Fruit fly (Drosophila melanogaster): ENCODE results near the gene Lgr4.

The Lgr4 gene

DNA sequence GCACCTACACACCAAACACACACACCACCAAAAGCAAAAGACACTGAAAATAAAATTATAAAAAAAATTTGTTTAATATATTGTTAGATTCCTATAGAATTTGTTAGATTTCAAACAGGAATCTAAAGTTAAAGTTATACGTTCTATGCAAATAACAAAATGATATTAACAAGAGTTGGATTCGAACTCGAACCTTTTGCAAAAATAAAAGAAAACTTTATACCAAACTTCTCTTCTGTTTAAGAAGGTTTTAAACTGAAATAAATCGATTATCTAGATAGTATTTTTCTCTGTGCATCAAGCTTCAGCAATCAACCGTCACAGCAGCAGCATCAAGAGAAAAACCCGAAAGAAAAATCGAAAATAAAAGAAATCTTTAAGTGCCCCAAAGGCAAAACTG is 37.5 kb upstream of the Lgr4 start (continued):
- TF ChIP-seq CG10959 (GFP tag; IDR thresholded peaks at IDR 0.05), result no peak
- TF ChIP-seq CG6813 (GFP tag; optimal IDR thresholded peaks at IDR 0.05), result peak; percentile 12
- no peak for TF ChIP-seq CG3407 (GFP tag; optimal IDR thresholded peaks at IDR 0.05)
- no peak for TF ChIP-seq Side (GFP tag; optimal IDR thresholded peaks at IDR 0.05)
- no peak for TF ChIP-seq ERR (GFP tag; optimal IDR thresholded peaks at IDR 0.05)
- TF ChIP-seq CG30431 (GFP tag; optimal IDR thresholded peaks at IDR 0.05), result no peak
- TF ChIP-seq HmgZ (tag; optimal IDR thresholded peaks at IDR 0.05), result no peak
- TF ChIP-seq da (GFP tag; optimal IDR thresholded peaks at IDR 0.05), result no peak
- 0 out of 3 replicates have a peak, but pooled peaks have one; percentile 29 for TF ChIP-seq ci (GFP tag; IDR thresholded peaks at IDR 0.05)
- no peak for TF ChIP-seq CG4730 (GFP tag; IDR thresholded peaks at IDR 0.05)
- no peak for TF ChIP-seq lbe (GFP tag; optimal IDR thresholded peaks at IDR 0.05)
- no peak for TF ChIP-seq Hsf (GFP tag; optimal IDR thresholded peaks at IDR 0.05)
- TF ChIP-seq sd (tag; optimal IDR thresholded peaks at IDR 0.05), result no peak
- TF ChIP-seq Hmx (GFP tag; optimal IDR thresholded peaks at IDR 0.05), result no peak
- no peak for TF ChIP-seq chm (GFP tag; IDR thresholded peaks at IDR 0.05)
- no peak for TF ChIP-seq CG1792 (GFP tag; optimal IDR thresholded peaks at IDR 0.05)
- TF ChIP-seq cg (GFP tag; optimal IDR thresholded peaks at IDR 0.05), result no peak
- no peak for TF ChIP-seq CG8089 (GFP tag; optimal IDR thresholded peaks at IDR 0.05)
- TF ChIP-seq CG6689 (GFP tag; IDR thresholded peaks at IDR 0.05), result no peak
- no peak for TF ChIP-seq CG16815 (GFP tag; optimal IDR thresholded peaks at IDR 0.05)
- TF ChIP-seq ken (GFP tag; IDR thresholded peaks at IDR 0.05), result no peak
- no peak for TF ChIP-seq otp (GFP tag; IDR thresholded peaks at IDR 0.05)
- TF ChIP-seq wor (GFP tag; IDR thresholded peaks at IDR 0.05), result no peak
- no peak for TF ChIP-seq CG14441 (GFP tag; IDR thresholded peaks at IDR 0.05)
- no peak for TF ChIP-seq CG1832 (GFP tag; optimal IDR thresholded peaks at IDR 0.05)
- TF ChIP-seq scrt (GFP tag; optimal IDR thresholded peaks at IDR 0.05), result no peak
- no peak for TF ChIP-seq CG12219 (GFP tag; optimal IDR thresholded peaks at IDR 0.05)
- TF ChIP-seq Bteb2 (GFP tag; optimal IDR thresholded peaks at IDR 0.05), result no peak
- TF ChIP-seq CG18476 (GFP tag; optimal IDR thresholded peaks at IDR 0.05), result no peak
- no peak for TF ChIP-seq CG17385 (GFP tag; optimal IDR thresholded peaks at IDR 0.05)
- TF ChIP-seq Vsx1 (GFP tag; optimal IDR thresholded peaks at IDR 0.05), result no peak
- no peak for TF ChIP-seq CG11696 (GFP tag; IDR thresholded peaks at IDR 0.05)
- no peak for TF ChIP-seq pnt (GFP tag; optimal IDR thresholded peaks at IDR 0.05)
- TF ChIP-seq CG7963 (GFP tag; IDR thresholded peaks at IDR 0.05; ENCODE audit: partially characterized antibody), result no peak
- no peak for TF ChIP-seq Lim3 (GFP tag; IDR thresholded peaks at IDR 0.05)
- no peak for TF ChIP-seq CG6765 (GFP tag; optimal IDR thresholded peaks at IDR 0.05)
- TF ChIP-seq ato (GFP tag; IDR thresholded peaks at IDR 0.05; ENCODE audit: partially characterized antibody), result no peak
- no peak for TF ChIP-seq CG17802 (tag; optimal IDR thresholded peaks at IDR 0.05)
- no peak for TF ChIP-seq bbx (GFP tag; IDR thresholded peaks at IDR 0.05; ENCODE audit: partially characterized antibody)
- no peak for TF ChIP-seq CG3163 (GFP tag; optimal IDR thresholded peaks at IDR 0.05)
- no peak for TF ChIP-seq CG12155 (GFP tag; optimal IDR thresholded peaks at IDR 0.05)
- TF ChIP-seq Deaf1 (tag; optimal IDR thresholded peaks at IDR 0.05), result no peak
- TF ChIP-seq CG10979 (tag; optimal IDR thresholded peaks at IDR 0.05), result peak; percentile 59
- peak; percentile 46 for TF ChIP-seq CG13424 (tag; optimal IDR thresholded peaks at IDR 0.05)
- no peak for TF ChIP-seq so (GFP tag; IDR thresholded peaks at IDR 0.05)
- TF ChIP-seq CG8924 (tag; optimal IDR thresholded peaks at IDR 0.05), result peak; percentile 47
- no peak for TF ChIP-seq CG9817 (tag; optimal IDR thresholded peaks at IDR 0.05)
- no peak for TF ChIP-seq chn (GFP tag; optimal IDR thresholded peaks at IDR 0.05)
- TF ChIP-seq CG9797 (GFP tag; optimal IDR thresholded peaks at IDR 0.05), result no peak
- TF ChIP-seq tna (GFP tag; IDR thresholded peaks at IDR 0.05; ENCODE audit: partially characterized antibody), result no peak
- TF ChIP-seq fd3F (GFP tag; optimal IDR thresholded peaks at IDR 0.05), result no peak
- no peak for TF ChIP-seq Mes4 (GFP tag; optimal IDR thresholded peaks at IDR 0.05)

Measured in whole organism, embryonic.